Worm (Caenorhabditis elegans): ENCODE measurements around the gene col-101.

col-101 gene

DNA sequence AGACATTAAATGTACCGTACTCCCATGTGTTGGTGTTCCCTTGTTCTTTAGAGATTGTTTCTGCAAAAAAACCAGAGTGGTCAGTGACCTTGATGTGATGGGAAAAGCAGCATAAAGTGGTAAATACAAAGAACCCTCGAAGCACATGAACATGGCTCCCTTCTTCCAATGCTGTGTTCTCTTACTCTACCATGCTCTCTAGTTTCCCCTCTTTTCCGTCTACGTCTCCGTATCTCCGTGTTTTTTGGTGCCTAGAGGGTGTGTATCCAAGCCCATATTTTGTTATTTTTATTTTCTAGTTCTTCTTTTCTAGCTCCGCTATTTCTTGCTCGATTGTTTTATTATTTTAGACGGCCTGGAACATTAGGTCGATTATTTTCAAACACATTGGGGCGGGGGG is 20.2 kb downstream of the col-101 start:
- TF ChIP-seq ceh-8 (GFP tag; optimal IDR thresholded peaks at IDR 0.05) (no peak), ceh-82 (tag; optimal IDR thresholded peaks at IDR 0.05) (peak in 1 of 3 experiments; percentile 37), snu-23 (GFP tag; optimal IDR thresholded peaks at IDR 0.05) (peak; percentile 36), lin-15B (tag; optimal IDR thresholded peaks at IDR 0.05) (no peak), ceh-63 (GFP tag; optimal IDR thresholded peaks at IDR 0.05) (no peak), snpc-4 (tag; optimal IDR thresholded peaks at IDR 0.05) (no peak), dpl-1 (GFP tag; optimal IDR thresholded peaks at IDR 0.05) (no peak), nhr-19 (GFP tag; conservative IDR thresholded peaks at IDR 0.05) (peak; percentile 37; the same call in 1 of the 2 replicates), ets-5 (GFP tag; IDR thresholded peaks at IDR 0.05) (no peak), mab-9 (GFP tag; IDR thresholded peaks at IDR 0.05) (no peak), lin-39 (tag; optimal IDR thresholded peaks at IDR 0.05) (no peak), mef-2 (tag; optimal IDR thresholded peaks at IDR 0.05) (no peak), lin-13 (GFP tag; optimal IDR thresholded peaks at IDR 0.05) (no peak), egl-27 (tag; optimal IDR thresholded peaks at IDR 0.05) (no peak), tbx-2 (tag; optimal IDR thresholded peaks at IDR 0.05) (no peak), nhr-28 (tag; optimal IDR thresholded peaks at IDR 0.05) (no peak), efl-3 (GFP tag; optimal IDR thresholded peaks at IDR 0.05) (no peak), nhr-90 (tag; optimal IDR thresholded peaks at IDR 0.05; ENCODE audit: poor library complexity) (no peak), jun-1 (tag; optimal IDR thresholded peaks at IDR 0.05) (no peak), hlh-17 (GFP tag; optimal IDR thresholded peaks at IDR 0.05; ENCODE audit: borderline replicate concordance) (no peak), rnt-1 (tag; optimal IDR thresholded peaks at IDR 0.05) (peak; percentile 46), sptf-1 (tag; optimal IDR thresholded peaks at IDR 0.05) (no peak), ztf-11 (tag; optimal IDR thresholded peaks at IDR 0.05) (no peak), pqm-1 (tag; optimal IDR thresholded peaks at IDR 0.05) (no peak), aha-1 (tag; optimal IDR thresholded peaks at IDR 0.05) (no peak), nhr-85 (tag) (no peak), lin-35 (GFP tag; optimal IDR thresholded peaks at IDR 0.05) (peak in 1 of 2 experiments; percentile 14), efl-1 (optimal IDR thresholded peaks at IDR 0.05) (peak; percentile 15 to 38), efl-1 (GFP tag; optimal IDR thresholded peaks at IDR 0.05 in 1 of 2) (peak in 1 of 2 experiments; percentile 11), nhr-71 (tag; optimal IDR thresholded peaks at IDR 0.05) (peak; percentile 44), grh-1 (GFP tag; IDR thresholded peaks at IDR 0.05) (no peak), lsy-2 (tag; optimal IDR thresholded peaks at IDR 0.05) (peak in 1 of 2 experiments; percentile 23), isw-1 (GFP tag; IDR thresholded peaks at IDR 0.05) (no peak), lin-14 (GFP tag; optimal IDR thresholded peaks at IDR 0.05) (peak; percentile 72), aly-2 (tag; optimal IDR thresholded peaks at IDR 0.05) (no peak)

ce11 chrIV:305101-305500 is 21.7 kb downstream of the col-101 start:
- TF ChIP-seq nhr-85 (tag) (no peak), lin-15B (tag; optimal IDR thresholded peaks at IDR 0.05) (no peak), grh-1 (GFP tag; IDR thresholded peaks at IDR 0.05) (no peak), isw-1 (GFP tag; IDR thresholded peaks at IDR 0.05) (no peak), irx-1 (tag; optimal IDR thresholded peaks at IDR 0.05) (no peak), hlh-17 (GFP tag; optimal IDR thresholded peaks at IDR 0.05; ENCODE audit: borderline replicate concordance) (no peak), zag-1 (tag; optimal IDR thresholded peaks at IDR 0.05) (no peak)

DNA sequence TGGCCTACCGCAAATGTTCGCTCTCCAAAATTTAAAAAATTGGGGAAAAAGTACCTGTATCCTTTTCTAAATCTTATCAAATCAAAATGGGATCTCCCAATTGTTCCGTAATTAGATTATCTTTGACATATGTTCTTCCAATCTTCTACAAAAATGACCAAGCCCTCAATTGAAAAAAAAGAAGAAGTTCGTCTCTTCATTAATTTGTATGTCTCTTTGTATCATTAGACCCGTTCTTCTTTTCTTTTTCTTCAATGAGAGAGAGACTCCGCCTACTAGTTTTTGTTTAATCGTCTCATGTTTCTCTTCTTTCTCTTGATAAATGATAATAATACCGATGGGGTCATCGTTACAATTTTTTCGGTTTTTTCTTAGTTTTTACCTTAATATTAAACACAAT is 23.6 kb downstream of the col-101 start:
- TF ChIP-seq grh-1 (GFP tag; IDR thresholded peaks at IDR 0.05) (no peak), fkh-8 (tag; optimal IDR thresholded peaks at IDR 0.05) (no peak), lin-14 (GFP tag; optimal IDR thresholded peaks at IDR 0.05) (peak; percentile 27), tlp-1 (tag; optimal IDR thresholded peaks at IDR 0.05) (no peak), blmp-1 (tag; optimal IDR thresholded peaks at IDR 0.05) (peak; percentile 53), elt-3 (tag; optimal IDR thresholded peaks at IDR 0.05) (peak in 2 of 6 experiments; percentile 0 to 55)

All from whole organism, L1 larva.